Worm (Caenorhabditis elegans) whole organism, L3 larva: ENCODE measurements around the gene C06E4.8.

Source experiments
- aly-2 ChIP-seq: fragments of 150-350 bp; optimal IDR thresholded peaks from 2 replicates; lab custom pipeline; 2014; ENCODE audit warnings: missing biosample characterization, missing genetic modification characterization
- ceh-16 ChIP-seq: sonication (generic microtip); optimal IDR thresholded peaks from 2 replicates; lab custom pipeline; 2017; ENCODE audit warnings: missing biosample characterization, missing genetic modification characterization
- ceh-82 ChIP-seq: fragments of 150-350 bp; optimal IDR thresholded peaks from 2 replicates; lab custom pipeline; 2014; ENCODE audit warnings: missing biosample characterization, missing genetic modification characterization
- ceh-9 ChIP-seq: sonication (generic microtip); optimal IDR thresholded peaks from 2 replicates; lab custom pipeline; 2018; ENCODE audit warnings: missing biosample characterization, missing genetic modification characterization
- daf-12 ChIP-seq: fragments of 150-350 bp; optimal IDR thresholded peaks from 2 replicates; lab custom pipeline; 2014; ENCODE audit warnings: missing biosample characterization, missing genetic modification reagents, missing genetic modification characterization
- egl-27 ChIP-seq: sonication (generic microtip); optimal IDR thresholded peaks from 4 replicates; lab custom pipeline; 2017; ENCODE audit warnings: missing biosample characterization, missing genetic modification reagents, missing genetic modification characterization
- egl-5 ChIP-seq: fragments of 150-350 bp; optimal IDR thresholded peaks from 2 replicates; lab custom pipeline; 2017; ENCODE audit warnings: missing biosample characterization, missing genetic modification reagents, missing genetic modification characterization, inconsistent platforms
- elt-2 ChIP-seq: sonication (generic microtip); optimal IDR thresholded peaks from 2 replicates; lab custom pipeline; 2016; ENCODE audit warnings: missing genetic modification reagents, mild to moderate bottlenecking, missing genetic modification characterization, missing compliant biosample characterization
- eor-1 ChIP-seq, 2 experiments: fragments of 150-350 bp; optimal IDR thresholded peaks; 2 replicates each; lab custom pipeline; 2014 to 2018; ENCODE audit warnings: missing biosample characterization in 2 of 2, missing genetic modification characterization in 2 of 2
- fkh-10 ChIP-seq: sonication (generic microtip); optimal IDR thresholded peaks from 2 replicates; lab custom pipeline; 2017; ENCODE audit warnings: missing biosample characterization, missing genetic modification reagents, missing genetic modification characterization
- jun-1 ChIP-seq: fragments of 150-350 bp; optimal IDR thresholded peaks from 2 replicates; lab custom pipeline; 2014; ENCODE audit warnings: missing biosample characterization, missing genetic modification reagents, missing genetic modification characterization
- lin-15B ChIP-seq: fragments of 150-350 bp; optimal IDR thresholded peaks from 2 replicates; lab custom pipeline; 2014; ENCODE audit warnings: missing biosample characterization, missing genetic modification characterization
- mml-1 ChIP-seq: fragments of 150-350 bp; sonication (generic microtip); optimal IDR thresholded peaks from 3 replicates; lab custom pipeline; 2014; ENCODE audit warnings: missing biosample characterization, missing genetic modification characterization
- nhr-11 ChIP-seq: fragments of 150-350 bp; optimal IDR thresholded peaks from 2 replicates; lab custom pipeline; 2014; ENCODE audit warnings: missing biosample characterization, missing genetic modification characterization
- nhr-12 ChIP-seq: fragments of 150-350 bp; optimal IDR thresholded peaks from 2 replicates; lab custom pipeline; 2014; ENCODE audit warnings: missing biosample characterization, missing genetic modification characterization
- nhr-237 ChIP-seq: fragments of 150-350 bp; optimal IDR thresholded peaks from 2 replicates; lab custom pipeline; 2014; ENCODE audit warnings: missing biosample characterization, missing genetic modification characterization
- nhr-28 ChIP-seq: fragments of 150-350 bp; optimal IDR thresholded peaks from 2 replicates; lab custom pipeline; 2014; ENCODE audit warnings: missing biosample characterization, missing genetic modification characterization
- nhr-67 ChIP-seq: fragments of 150-350 bp; optimal IDR thresholded peaks from 2 replicates; lab custom pipeline; 2014; ENCODE audit warnings: missing biosample characterization, missing genetic modification characterization
- nhr-77 ChIP-seq: fragments of 150-350 bp; optimal IDR thresholded peaks from 2 replicates; lab custom pipeline; 2014; ENCODE audit warnings: missing biosample characterization, missing genetic modification characterization
- pha-4 ChIP-seq: fragments of 150-350 bp; optimal IDR thresholded peaks from 2 replicates; lab custom pipeline; 2014; ENCODE audit warnings: missing biosample characterization, missing genetic modification reagents, missing genetic modification characterization
- pqm-1 ChIP-seq: fragments of 150-350 bp; optimal IDR thresholded peaks from 2 replicates; lab custom pipeline; 2017; ENCODE audit warnings: missing biosample characterization, missing genetic modification characterization, inconsistent platforms
- sea-2 ChIP-seq: fragments of 150-350 bp; sonication (generic microtip); optimal IDR thresholded peaks from 4 replicates; lab custom pipeline; 2014; ENCODE audit warnings: missing biosample characterization, missing genetic modification reagents, missing genetic modification characterization
- skn-1 ChIP-seq: fragments of 150-350 bp; optimal IDR thresholded peaks from 2 replicates; lab custom pipeline; 2014; ENCODE audit warnings: missing biosample characterization, missing genetic modification characterization
- unc-39 ChIP-seq: sonication (generic microtip); optimal IDR thresholded peaks from 4 replicates; lab custom pipeline; 2017; ENCODE audit warnings: missing biosample characterization, missing genetic modification characterization
- unc-62 ChIP-seq: fragments of 150-350 bp; sonication (generic microtip); optimal IDR thresholded peaks from 4 replicates; lab custom pipeline; 2014; ENCODE audit warnings: missing biosample characterization, missing genetic modification reagents, missing genetic modification characterization
- zag-1 ChIP-seq: fragments of 150-350 bp; optimal IDR thresholded peaks from 2 replicates; lab custom pipeline; 2014; ENCODE audit warnings: missing biosample characterization, missing genetic modification characterization
- ztf-11 ChIP-seq: fragments of 150-350 bp; optimal IDR thresholded peaks from 2 replicates; lab custom pipeline; 2014; ENCODE audit warnings: missing biosample characterization, missing genetic modification characterization
- ztf-4 ChIP-seq: fragments of 150-350 bp; optimal IDR thresholded peaks from 2 replicates; lab custom pipeline; 2014; ENCODE audit warnings: missing biosample characterization, missing genetic modification characterization

The C06E4.8 gene

DNA sequence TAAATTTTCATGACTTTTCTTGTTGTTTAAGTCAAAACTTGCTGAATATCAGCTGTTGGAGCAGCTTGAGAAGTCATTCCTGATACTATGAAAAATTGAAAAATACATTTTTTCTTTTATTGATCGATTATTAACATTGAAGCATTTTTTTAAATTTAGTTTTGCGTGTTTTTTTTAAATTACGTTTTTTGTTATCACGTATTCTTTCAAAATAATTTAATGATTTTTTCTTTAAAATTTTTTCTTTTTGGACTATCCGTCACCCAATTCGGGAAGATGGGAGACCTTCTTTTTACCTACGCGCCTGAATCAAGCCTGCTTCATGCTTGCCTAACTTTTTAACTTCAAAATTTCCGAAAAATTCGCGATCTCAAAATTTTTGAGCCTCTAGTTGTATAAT lies 8.4 kb upstream of the C06E4.8 start, which contains the start of gene F42C5.5:
TSS of gene F42C5.5 (minus strand) at position 101 of the 400 bp plus-strand sequence.
- TF ChIP-seq skn-1 (tag; lab: Kevin White, UChicago) (no peak), ztf-11 (tag; lab: Kevin White, UChicago) (no peak), egl-27 (tag; lab: Kevin White, UChicago) (no peak), ceh-82 (tag; lab: Kevin White, UChicago) (no peak), ceh-16 (no peak)

ce11 chrIV:7291957-7292356 lies 6.3 kb upstream of the C06E4.8 start, which contains the start of gene F42C5.4:
TSS of gene F42C5.4 (minus strand) at chrIV:7292127.
- TF ChIP-seq pqm-1, result no peak
- no peak for TF ChIP-seq daf-12
- TF ChIP-seq ceh-82 (tag; lab: Kevin White, UChicago), result no peak
- TF ChIP-seq nhr-77 (tag; lab: Kevin White, UChicago), result no peak
- no peak for TF ChIP-seq elt-2 (tag; lab: Kevin White, UChicago)
- no peak for TF ChIP-seq fkh-10 (GFP tag; lab: Kevin White, UChicago)
- no peak for TF ChIP-seq mml-1
- TF ChIP-seq nhr-11, result no peak
- no peak for TF ChIP-seq unc-62 (GFP tag; lab: Kevin White, UChicago)

DNA sequence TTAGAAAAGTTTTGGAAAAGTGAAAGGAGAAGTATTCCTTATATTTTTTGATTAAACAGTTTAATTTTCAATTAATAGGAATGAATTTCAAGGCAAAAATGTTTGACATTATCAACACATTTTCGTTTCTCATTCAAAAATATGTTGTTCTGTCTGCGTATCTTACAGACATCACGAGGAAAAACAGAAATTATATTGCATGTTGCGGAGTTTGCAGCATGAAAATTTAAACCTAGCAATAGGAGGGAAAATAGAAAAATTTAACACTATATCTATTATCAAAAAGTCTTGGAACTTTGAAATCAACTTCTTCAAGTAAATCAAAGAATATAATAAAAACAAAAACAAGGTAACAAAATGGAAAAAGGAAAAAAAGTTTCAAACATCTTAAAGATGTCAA lies 5.4 kb upstream of the C06E4.8 start:
- TF ChIP-seq ztf-4 (tag; lab: Kevin White, UChicago) (no peak), elt-2 (tag; lab: Kevin White, UChicago) (peak; percentile 18)

ce11 chrIV:7287474-7287873 lies 1.8 kb upstream of the C06E4.8 start, which contains the start of gene F42C5.3:
TSS of gene F42C5.3 (minus strand) at chrIV:7287574.
- TF ChIP-seq pqm-1 (no peak), ceh-16 (no peak), eor-1 (tag; optimal IDR thresholded peaks at IDR 0.05; lab: Kevin White, UChicago) (no peak), fkh-10 (GFP tag; lab: Kevin White, UChicago) (no peak), ceh-9 (tag; lab: Kevin White, UChicago) (no peak), mml-1 (no peak), ceh-82 (tag; lab: Kevin White, UChicago) (no peak), nhr-12 (tag; lab: Kevin White, UChicago) (no peak), ztf-4 (tag; lab: Kevin White, UChicago) (no peak), egl-27 (tag; lab: Kevin White, UChicago) (no peak), zag-1 (tag; lab: Kevin White, UChicago) (no peak)

DNA sequence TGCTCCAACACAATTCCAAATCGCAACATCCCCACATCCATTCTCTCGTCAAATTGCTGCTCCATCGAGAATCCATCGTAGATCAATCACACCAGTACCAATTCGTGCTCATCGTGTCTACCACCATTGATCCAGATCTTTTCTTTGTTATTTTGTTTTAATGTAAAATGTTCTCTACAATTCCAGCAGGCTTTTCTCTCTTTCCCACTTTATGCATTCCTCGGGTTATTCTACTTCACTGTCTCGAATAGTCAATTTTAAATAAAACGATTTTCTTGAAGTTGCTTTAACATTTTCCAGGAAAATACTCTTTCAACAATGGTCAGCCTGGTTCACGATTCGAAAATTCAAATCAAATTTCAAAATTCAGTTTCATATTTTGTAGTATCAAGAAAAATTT lies 2.7 kb downstream of the C06E4.8 start, which contains the start of gene C06E4.1:
TSS of gene C06E4.1 (plus strand) at position 301 of the 400 bp plus-strand sequence.
- no peak for TF ChIP-seq nhr-28

DNA sequence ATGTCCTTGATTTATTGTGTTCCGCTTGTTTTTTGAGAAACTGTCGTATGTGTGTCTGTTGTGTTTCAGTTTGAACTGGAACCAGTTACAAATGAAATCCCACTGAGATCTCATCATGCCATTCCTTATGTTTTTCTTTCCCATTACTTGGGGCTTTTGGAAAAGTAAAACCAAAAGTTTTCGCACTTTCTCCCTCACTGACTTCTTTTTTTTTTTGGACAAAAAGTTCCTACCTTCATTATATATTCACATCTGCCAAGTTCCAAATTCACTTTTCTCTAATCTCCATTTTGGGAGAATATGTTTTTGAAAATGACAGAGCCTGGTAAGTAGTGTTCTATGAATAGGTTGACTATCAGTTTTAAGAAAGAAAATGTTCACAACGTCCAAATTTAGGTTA lies 9.0 kb downstream of the C06E4.8 start, which contains the start of gene C06E4.2:
TSS of gene C06E4.2 (plus strand) at position 301 of the 400 bp plus-strand sequence.
- no peak for TF ChIP-seq ceh-9 (tag; lab: Kevin White, UChicago)
- no peak for TF ChIP-seq nhr-67 (tag; lab: Kevin White, UChicago)
- TF ChIP-seq ztf-11 (tag; lab: Kevin White, UChicago), result no peak
- no peak for TF ChIP-seq egl-5 (tag; lab: Kevin White, UChicago)
- no peak for TF ChIP-seq nhr-77 (tag; lab: Kevin White, UChicago)
- TF ChIP-seq nhr-12 (tag; lab: Kevin White, UChicago), result no peak
- no peak for TF ChIP-seq nhr-237 (tag; lab: Kevin White, UChicago)
- no peak for TF ChIP-seq jun-1 (tag; lab: Kevin White, UChicago)
- no peak for TF ChIP-seq fkh-10 (GFP tag; lab: Kevin White, UChicago)
- TF ChIP-seq unc-39, result no peak
- TF ChIP-seq skn-1 (tag; lab: Kevin White, UChicago), result no peak
- no peak for TF ChIP-seq unc-62 (GFP tag; lab: Kevin White, UChicago)
- TF ChIP-seq aly-2 (tag; lab: Kevin White, UChicago), result no peak

DNA sequence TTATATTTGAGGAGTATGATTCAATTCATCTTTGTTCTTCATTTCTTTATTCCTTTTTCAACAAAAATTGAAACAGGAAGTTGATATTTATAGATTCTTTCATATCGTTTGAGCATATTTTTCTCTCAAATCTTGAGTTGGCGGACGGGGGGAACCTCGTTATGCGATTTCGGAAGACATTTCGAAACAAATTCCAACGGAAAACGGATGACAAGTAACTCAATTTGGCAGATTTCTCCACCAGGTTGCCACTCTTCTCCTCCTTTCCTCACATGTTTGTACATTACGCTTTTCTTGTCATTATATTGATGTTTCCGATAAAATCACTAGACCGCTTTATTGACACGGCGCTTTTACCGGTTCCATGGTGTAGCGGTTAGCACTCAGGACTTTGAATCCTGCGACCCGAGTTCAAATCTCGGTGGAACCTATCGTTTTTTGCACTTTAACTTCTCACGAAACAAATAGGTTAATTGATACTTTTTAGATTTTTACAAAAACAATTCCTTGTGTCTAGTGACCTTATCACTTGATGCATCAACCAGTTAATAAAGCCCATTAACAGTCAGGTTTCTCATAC lies 10.6 kb downstream of the C06E4.8 start:
- TF ChIP-seq lin-15B (tag; lab: Kevin White, UChicago), result no peak
- TF ChIP-seq jun-1 (tag; lab: Kevin White, UChicago), result no peak
- TF ChIP-seq egl-27 (tag; lab: Kevin White, UChicago), result no peak
- no peak for TF ChIP-seq egl-5 (tag; lab: Kevin White, UChicago)
- TF ChIP-seq elt-2 (tag; lab: Kevin White, UChicago), result peak; percentile 25
- TF ChIP-seq sea-2 (GFP tag; lab: Kevin White, UChicago), result no peak
- TF ChIP-seq pha-4 (tag; lab: Kevin White, UChicago), result peak; percentile 21
